Worm (Caenorhabditis elegans): ENCODE data around the gene C08E3.13.

Gene C08E3.13

DNA sequence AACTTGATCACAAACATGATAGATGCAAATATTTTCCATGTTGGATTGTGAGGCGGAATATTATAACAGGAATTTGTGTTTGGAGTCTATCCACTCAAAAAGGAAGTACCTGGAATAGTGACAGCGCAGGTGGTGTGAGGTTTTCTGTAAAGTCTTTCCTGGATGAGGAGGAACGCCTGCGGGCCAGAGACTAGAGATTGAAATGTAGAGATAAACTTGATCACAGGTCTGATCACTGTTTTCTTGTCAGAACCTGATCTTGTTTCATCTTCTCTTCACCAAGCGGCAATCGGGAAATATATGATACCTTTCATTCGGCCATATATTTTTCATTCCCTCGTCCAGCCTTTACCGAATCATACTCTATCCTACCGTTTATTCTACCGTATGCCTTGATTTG, 45.8 kb downstream of the C08E3.13 start, which contains the start of gene T07H3.8:
T07H3.8 (plus strand) TSS at position 301 of the 400 bp plus-strand sequence.
- no peak for TF ChIP-seq lin-14 (GFP tag; optimal IDR thresholded peaks at IDR 0.05)
- TF ChIP-seq ets-5 (GFP tag; IDR thresholded peaks at IDR 0.05), result no peak
- no peak for TF ChIP-seq ceh-90 (tag; optimal IDR thresholded peaks at IDR 0.05)
- TF ChIP-seq egl-13 (tag; optimal IDR thresholded peaks at IDR 0.05), result no peak
- no peak for TF ChIP-seq lin-13 (GFP tag; optimal IDR thresholded peaks at IDR 0.05)
- no peak for TF ChIP-seq fkh-8 (tag; optimal IDR thresholded peaks at IDR 0.05)
- no peak for TF ChIP-seq grh-1 (GFP tag; IDR thresholded peaks at IDR 0.05)
- TF ChIP-seq lin-15B (tag; optimal IDR thresholded peaks at IDR 0.05), result no peak
- no peak for TF ChIP-seq tbx-2 (tag; optimal IDR thresholded peaks at IDR 0.05)
- TF ChIP-seq elt-2 (tag; optimal IDR thresholded peaks at IDR 0.05), result no peak
- TF ChIP-seq lir-3 (tag; optimal IDR thresholded peaks at IDR 0.05; ENCODE audit: poor library complexity), result no peak

DNA sequence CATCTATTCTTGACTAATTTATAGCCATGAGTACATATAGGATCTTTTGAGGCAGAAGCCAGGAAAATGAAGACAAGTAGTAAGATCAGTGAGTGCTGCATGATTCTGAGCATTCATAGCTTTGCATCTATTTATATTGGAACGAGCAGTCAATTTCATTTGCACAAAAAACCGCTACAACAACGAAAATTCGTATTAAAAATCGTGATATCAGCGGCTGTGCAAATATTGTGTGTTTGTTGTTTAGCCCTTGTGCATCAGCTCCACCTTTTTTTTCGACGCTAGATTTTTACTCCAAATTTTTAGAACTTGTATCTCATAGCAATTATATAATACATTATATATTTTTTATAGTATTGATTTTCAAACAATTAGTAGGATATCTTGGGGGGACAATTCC, 48.0 kb downstream of the C08E3.13 start, which contains the start of gene clec-21:
clec-21 (minus strand) TSS at position 101 of the 400 bp plus-strand sequence.
- TF ChIP-seq rnt-1 (tag; optimal IDR thresholded peaks at IDR 0.05) (no peak), blmp-1 (tag; optimal IDR thresholded peaks at IDR 0.05) (no peak)

All from whole organism, L1 larva.